Worm (Caenorhabditis elegans): ENCODE measurements around the gene F27C8.3.
A peak's percentile ranks its signal among the peaks of the same experiment; 100 is the strongest.

F27C8.3 gene

ce11 chrIV:9625829-9626228 is 30.1 kb upstream of the F27C8.3 start:
- TF ChIP-seq fos-1 (tag; optimal IDR thresholded peaks at IDR 0.05) (peak; percentile 18), sma-9 (GFP tag; optimal IDR thresholded peaks at IDR 0.05) (peak; percentile 8), sma-9 (tag; optimal IDR thresholded peaks at IDR 0.05) (no peak), ceh-16 (tag; optimal IDR thresholded peaks at IDR 0.05) (no peak), mbf-1 (tag; optimal IDR thresholded peaks at IDR 0.05) (no peak), nhr-12 (tag; optimal IDR thresholded peaks at IDR 0.05) (no peak), blmp-1 (tag; optimal IDR thresholded peaks at IDR 0.05; ENCODE audit: insufficient read depth) (peak; percentile 69), crh-2 (tag; optimal IDR thresholded peaks at IDR 0.05) (peak; percentile 1), zag-1 (tag; optimal IDR thresholded peaks at IDR 0.05) (no peak), sma-3 (GFP tag; optimal IDR thresholded peaks at IDR 0.05) (peak; percentile 2)

- no peak for TF ChIP-seq elt-3 (tag; optimal IDR thresholded peaks at IDR 0.05)
Measured at ce11 chrIV:9624977-9625376, 29.3 kb upstream of the F27C8.3 start, which contains the start of gene W09C2.10. Gene W09C2.10 (minus strand): TSS chrIV:9625077.

ce11 chrIV:9624275-9624674 is 28.6 kb upstream of the F27C8.3 start, which contains the start of gene W09C2.8:
Gene W09C2.8 (minus strand): TSS chrIV:9624375.
- TF ChIP-seq ceh-16 (tag; optimal IDR thresholded peaks at IDR 0.05) (no peak), unc-62 (GFP tag; optimal IDR thresholded peaks at IDR 0.05) (no peak), aly-2 (tag; optimal IDR thresholded peaks at IDR 0.05) (no peak)

ce11 chrIV:9623269-9623668 is 27.6 kb upstream of the F27C8.3 start, which contains the start of gene W09C2.9:
Gene W09C2.9 (minus strand): TSS chrIV:9623369.
- TF ChIP-seq nhr-12 (tag; optimal IDR thresholded peaks at IDR 0.05) (no peak), nhr-129 (tag; optimal IDR thresholded peaks at IDR 0.05) (no peak), dmd-4 (tag; optimal IDR thresholded peaks at IDR 0.05) (no peak), ama-1 (optimal IDR thresholded peaks at IDR 0.05) (no peak), nhr-25 (tag; optimal IDR thresholded peaks at IDR 0.05) (no peak), ceh-16 (tag; optimal IDR thresholded peaks at IDR 0.05) (no peak), mbf-1 (tag; optimal IDR thresholded peaks at IDR 0.05) (no peak), F13H6.1 (tag; optimal IDR thresholded peaks at IDR 0.05) (no peak), unc-39 (tag; optimal IDR thresholded peaks at IDR 0.05) (no peak)

ce11 chrIV:9622272-9622671 is 26.6 kb upstream of the F27C8.3 start, which contains the start of gene W09C2.7:
Gene W09C2.7 (minus strand): TSS chrIV:9622372.
- TF ChIP-seq unc-55 (GFP tag; optimal IDR thresholded peaks at IDR 0.05), result no peak
- no peak for TF ChIP-seq crh-2 (tag; optimal IDR thresholded peaks at IDR 0.05)
- no peak for TF ChIP-seq alr-1 (tag; optimal IDR thresholded peaks at IDR 0.05)
- no peak for TF ChIP-seq peb-1 (tag; optimal IDR thresholded peaks at IDR 0.05)
- TF ChIP-seq ztf-11 (tag; optimal IDR thresholded peaks at IDR 0.05), result no peak
- TF ChIP-seq lsy-2 (tag; optimal IDR thresholded peaks at IDR 0.05), result no peak
- no peak for TF ChIP-seq mab-5 (tag; optimal IDR thresholded peaks at IDR 0.05)
- no peak for TF ChIP-seq egl-27 (tag; optimal IDR thresholded peaks at IDR 0.05)
- no peak for TF ChIP-seq nhr-21 (tag; optimal IDR thresholded peaks at IDR 0.05)
- TF ChIP-seq nhr-11 (tag; optimal IDR thresholded peaks at IDR 0.05), result no peak
- no peak for TF ChIP-seq nhr-23 (tag; optimal IDR thresholded peaks at IDR 0.05)
- no peak for TF ChIP-seq C34F6.9 (tag; optimal IDR thresholded peaks at IDR 0.05)
- TF ChIP-seq snpc-4 (tag; optimal IDR thresholded peaks at IDR 0.05), result no peak

ce11 chrIV:9618836-9619235 is 23.2 kb upstream of the F27C8.3 start:
- TF ChIP-seq elt-1 (tag; optimal IDR thresholded peaks at IDR 0.05), result peak; percentile 94
- TF ChIP-seq F13H6.1 (tag; optimal IDR thresholded peaks at IDR 0.05), result no peak
- no peak for TF ChIP-seq ztf-4 (tag; optimal IDR thresholded peaks at IDR 0.05)
- TF ChIP-seq Y55F3AM.14 (GFP tag; optimal IDR thresholded peaks at IDR 0.05), result no peak
- TF ChIP-seq ztf-1 (GFP tag; conservative IDR thresholded peaks at IDR 0.05), result no peak
- peak; percentile 91 for TF ChIP-seq ceh-16 (tag; optimal IDR thresholded peaks at IDR 0.05)

Data from whole organism, L2 larva.